Fruit fly (Drosophila melanogaster): ENCODE results near the gene CG7542.

The CG7542 gene

dm6 chr3L:17531397-17531796 lies 18.2 kb upstream of the CG7542 start:
- no peak for TF ChIP-seq Eip75B (GFP tag; optimal IDR thresholded peaks at IDR 0.05)
- TF ChIP-seq fkh (GFP tag; optimal IDR thresholded peaks at IDR 0.05), result peak; percentile 40
- TF ChIP-seq CG9139 (GFP tag; optimal IDR thresholded peaks at IDR 0.05), result no peak
- TF ChIP-seq CG31627 (GFP tag; optimal IDR thresholded peaks at IDR 0.05), result no peak
- TF ChIP-seq eg (GFP tag; IDR thresholded peaks at IDR 0.05), result no peak
- TF ChIP-seq CG34406 (GFP tag; optimal IDR thresholded peaks at IDR 0.05), result no peak
- TF ChIP-seq vri (GFP tag; optimal IDR thresholded peaks at IDR 0.05), result peak; percentile 47
- TF ChIP-seq Ets96B (tag; optimal IDR thresholded peaks at IDR 0.05), result no peak
- TF ChIP-seq CG8632 (GFP tag; optimal IDR thresholded peaks at IDR 0.05), result no peak

dm6 chr3L:17532197-17532596 lies 17.4 kb upstream of the CG7542 start:
- TF ChIP-seq CG8632 (GFP tag; optimal IDR thresholded peaks at IDR 0.05) (no peak), CG15336 (GFP tag; IDR thresholded peaks at IDR 0.05) (peak; percentile 34; the same call in 1 of the 2 replicates), Eip78C (GFP tag) (peak; percentile 33), fkh (GFP tag; optimal IDR thresholded peaks at IDR 0.05) (peak; percentile 21), CG6792 (GFP tag; optimal IDR thresholded peaks at IDR 0.05) (no peak), fd85E (GFP tag; optimal IDR thresholded peaks at IDR 0.05) (no peak), dac (GFP tag; optimal IDR thresholded peaks at IDR 0.05) (no peak), Hr4 (GFP tag; optimal IDR thresholded peaks at IDR 0.05) (peak; percentile 15), Met (GFP tag; optimal IDR thresholded peaks at IDR 0.05) (peak; percentile 39), CG6808 (GFP tag; optimal IDR thresholded peaks at IDR 0.05) (no peak), dsx (GFP tag; optimal IDR thresholded peaks at IDR 0.05; ENCODE audit: poor library complexity, severe bottlenecking) (no peak)

- TF ChIP-seq eg (GFP tag; IDR thresholded peaks at IDR 0.05), result peak; percentile 65
- peak; percentile 57 for TF ChIP-seq Eip75B (GFP tag; optimal IDR thresholded peaks at IDR 0.05)
- peak; percentile 61 for TF ChIP-seq dsx (GFP tag; optimal IDR thresholded peaks at IDR 0.05; ENCODE audit: poor library complexity, severe bottlenecking)
- peak; percentile 46 for TF ChIP-seq Sox102F (GFP tag; optimal IDR thresholded peaks at IDR 0.05)
- TF ChIP-seq Lpt (GFP tag; optimal IDR thresholded peaks at IDR 0.05), result peak; percentile 24
- TF ChIP-seq salr (GFP tag; optimal IDR thresholded peaks at IDR 0.05), result peak in 1 of 2 experiments; percentile 22
- no peak for TF ChIP-seq CG6808 (GFP tag; optimal IDR thresholded peaks at IDR 0.05)
- no peak for TF ChIP-seq Gug (GFP tag; IDR thresholded peaks at IDR 0.05)
- peak; percentile 66 for TF ChIP-seq CG31627 (GFP tag; optimal IDR thresholded peaks at IDR 0.05)
- peak; percentile 56 for TF ChIP-seq Met (GFP tag; optimal IDR thresholded peaks at IDR 0.05)
- peak; percentile 42 for TF ChIP-seq Eip93F (GFP tag; optimal IDR thresholded peaks at IDR 0.05)
- no peak for TF ChIP-seq spab (GFP tag; optimal IDR thresholded peaks at IDR 0.05)
- no peak for TF ChIP-seq fd59A (GFP tag; optimal IDR thresholded peaks at IDR 0.05)
- peak; percentile 42 for TF ChIP-seq CG34406 (GFP tag; optimal IDR thresholded peaks at IDR 0.05)
- peak; percentile 76 for TF ChIP-seq CG10631 (GFP tag; optimal IDR thresholded peaks at IDR 0.05)
- TF ChIP-seq CG6163 (GFP tag; IDR thresholded peaks at IDR 0.05), result peak; percentile 46
- peak; percentile 91 for TF ChIP-seq svp (GFP tag)
- peak; percentile 91 for TF ChIP-seq Eip78C (GFP tag)
- peak; percentile 54 for TF ChIP-seq CG1621 (tag; optimal IDR thresholded peaks at IDR 0.05)
- no peak for TF ChIP-seq CG7368 (GFP tag; optimal IDR thresholded peaks at IDR 0.05)
- no peak; the same call in 1 of the 2 replicates for TF ChIP-seq CG11294 (GFP tag; IDR thresholded peaks at IDR 0.05)
- TF ChIP-seq CG10669 (GFP tag; optimal IDR thresholded peaks at IDR 0.05), result peak; percentile 11
- TF ChIP-seq CG8119 (GFP tag; IDR thresholded peaks at IDR 0.05), result no peak
- peak; percentile 41 for TF ChIP-seq CG6792 (GFP tag; optimal IDR thresholded peaks at IDR 0.05)
- no peak for TF ChIP-seq CG11902 (GFP tag; optimal IDR thresholded peaks at IDR 0.05)
- TF ChIP-seq esn (GFP tag; optimal IDR thresholded peaks at IDR 0.05), result peak; percentile 76
- TF ChIP-seq cyc (GFP tag; optimal IDR thresholded peaks at IDR 0.05), result peak; percentile 50
- TF ChIP-seq CG3919 (GFP tag; optimal IDR thresholded peaks at IDR 0.05), result peak; percentile 35
- TF ChIP-seq OdsH (GFP tag; optimal IDR thresholded peaks at IDR 0.05), result peak; percentile 70
- TF ChIP-seq CG11762 (GFP tag; optimal IDR thresholded peaks at IDR 0.05; ENCODE audit: insufficient read depth), result peak; percentile 20
- peak; percentile 43 for TF ChIP-seq Hr39 (GFP tag; optimal IDR thresholded peaks at IDR 0.05)
- no peak for TF ChIP-seq net (GFP tag; optimal IDR thresholded peaks at IDR 0.05)
- peak; percentile 43 for TF ChIP-seq Ets21C (GFP tag; optimal IDR thresholded peaks at IDR 0.05)
- peak; percentile 29 for TF ChIP-seq Hr4 (GFP tag; optimal IDR thresholded peaks at IDR 0.05)
- peak; percentile 18 for TF ChIP-seq dac (GFP tag; optimal IDR thresholded peaks at IDR 0.05)
- TF ChIP-seq topi (GFP tag; optimal IDR thresholded peaks at IDR 0.05), result peak; percentile 59
- no peak for TF ChIP-seq pdm3 (GFP tag; optimal IDR thresholded peaks at IDR 0.05)
- TF ChIP-seq CG3032 (tag; optimal IDR thresholded peaks at IDR 0.05), result peak; percentile 40
These were observed 16.5 kb upstream of the CG7542 start for dm6 chr3L:17532898-17533700.
